Fruit fly (Drosophila melanogaster): ENCODE results near the gene CG6293.

CG6293 gene

DNA sequence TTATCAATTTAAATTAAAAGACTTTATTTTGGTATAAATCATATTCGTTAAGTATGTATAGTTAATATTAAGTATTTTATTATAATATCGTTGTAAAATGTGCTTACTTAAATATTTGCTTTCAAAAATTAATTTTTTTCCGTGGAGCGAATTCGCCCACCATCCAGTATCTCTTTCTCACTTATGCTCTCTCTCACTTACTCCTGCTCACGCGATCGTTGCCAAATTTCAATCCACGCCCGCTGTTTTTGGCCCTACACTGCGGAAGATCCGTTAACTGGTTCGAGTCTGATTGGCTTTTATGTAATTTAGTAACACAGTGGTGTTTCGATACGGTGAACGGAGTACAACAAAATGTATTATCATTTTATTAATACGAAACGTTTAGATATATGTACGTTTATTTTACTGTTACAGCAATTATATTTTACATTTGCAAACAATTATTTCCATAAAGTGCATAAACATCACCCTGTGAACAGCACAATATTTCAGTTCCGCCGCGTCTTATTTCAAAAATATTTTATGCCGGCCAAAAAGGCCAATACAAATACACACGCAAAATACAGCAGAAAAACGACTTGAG is 45.8 kb downstream of the CG6293 start (continued):
- peak; percentile 33 for TF ChIP-seq CG4854 (GFP tag; optimal IDR thresholded peaks at IDR 0.05)
- TF ChIP-seq unpg (GFP tag; optimal IDR thresholded peaks at IDR 0.05): peak; percentile 31
- TF ChIP-seq CG31388 (GFP tag; optimal IDR thresholded peaks at IDR 0.05): no peak
- peak; percentile 12 for TF ChIP-seq exex (tag; optimal IDR thresholded peaks at IDR 0.05)
- TF ChIP-seq CG8388 (GFP tag; optimal IDR thresholded peaks at IDR 0.05): peak; percentile 31
- TF ChIP-seq pho (GFP tag; optimal IDR thresholded peaks at IDR 0.05): peak; percentile 49
- 0 out of 2 replicates have a peak, but pooled peaks have one; percentile 25 for TF ChIP-seq CG43689 (GFP tag; IDR thresholded peaks at IDR 0.05)
- peak; percentile 65 for TF ChIP-seq bcd (GFP tag; optimal IDR thresholded peaks at IDR 0.05)
- peak; percentile 37; the same call in 1 of the 2 replicates for TF ChIP-seq CG14667 (GFP tag; IDR thresholded peaks at IDR 0.05)
- no peak; the same call in 1 of the 2 replicates for TF ChIP-seq CG8765 (GFP tag; IDR thresholded peaks at IDR 0.05)
- TF ChIP-seq ssp (GFP tag; IDR thresholded peaks at IDR 0.05): peak; percentile 20; the same call in 1 of the 2 replicates
- TF ChIP-seq H2.0 (GFP tag; IDR thresholded peaks at IDR 0.05): peak; percentile 46
- no peak for TF ChIP-seq zfh1 (GFP tag; IDR thresholded peaks at IDR 0.05)
- TF ChIP-seq schlank (tag; optimal IDR thresholded peaks at IDR 0.05): peak; percentile 4
- TF ChIP-seq Nf-YA (GFP tag; IDR thresholded peaks at IDR 0.05): no peak
- TF ChIP-seq salm (tag; optimal IDR thresholded peaks at IDR 0.05): no peak
- peak; percentile 60 for TF ChIP-seq Aef1 (GFP tag; IDR thresholded peaks at IDR 0.05)
- TF ChIP-seq CG15514 (GFP tag; optimal IDR thresholded peaks at IDR 0.05): peak; percentile 39
- TF ChIP-seq klu (GFP tag; IDR thresholded peaks at IDR 0.05): peak; percentile 57
- TF ChIP-seq sens (GFP tag): peak; percentile 82
- peak; percentile 41; the same call in 1 of the 2 replicates for TF ChIP-seq CG32767 (GFP tag; IDR thresholded peaks at IDR 0.05)
- TF ChIP-seq CG15479 (GFP tag; optimal IDR thresholded peaks at IDR 0.05): peak; percentile 1
- no peak for TF ChIP-seq Abd-B (GFP tag; optimal IDR thresholded peaks at IDR 0.05)
- peak; percentile 62 for TF ChIP-seq NFAT (GFP tag; IDR thresholded peaks at IDR 0.05)
- TF ChIP-seq Usf (GFP tag; optimal IDR thresholded peaks at IDR 0.05): peak; percentile 29
- TF ChIP-seq NK7.1 (GFP tag; optimal IDR thresholded peaks at IDR 0.05): peak; percentile 35
- TF ChIP-seq Dll (GFP tag; IDR thresholded peaks at IDR 0.05; ENCODE audit: partially characterized antibody): no peak
- peak; percentile 65 for TF ChIP-seq CG18619 (GFP tag; optimal IDR thresholded peaks at IDR 0.05)
- peak; percentile 34 for TF ChIP-seq CG13424 (tag; optimal IDR thresholded peaks at IDR 0.05)
- TF ChIP-seq dmrt99B (tag; optimal IDR thresholded peaks at IDR 0.05): peak; percentile 52
- TF ChIP-seq fu2 (GFP tag; optimal IDR thresholded peaks at IDR 0.05): peak; percentile 23
- TF ChIP-seq CG9215 (GFP tag; IDR thresholded peaks at IDR 0.05): peak; percentile 81
- no peak for TF ChIP-seq Asciz (GFP tag; optimal IDR thresholded peaks at IDR 0.05)
- no peak for TF ChIP-seq Blimp-1 (GFP tag; optimal IDR thresholded peaks at IDR 0.05)
- peak; percentile 88 for TF ChIP-seq Dbx (GFP tag; IDR thresholded peaks at IDR 0.05)
- peak; percentile 40 for TF ChIP-seq CG1233 (GFP tag; optimal IDR thresholded peaks at IDR 0.05)
- peak; percentile 69; the same call in 1 of the 2 replicates for TF ChIP-seq Taf1 (GFP tag; IDR thresholded peaks at IDR 0.05)
- no peak for TF ChIP-seq CG8290 (GFP tag; optimal IDR thresholded peaks at IDR 0.05)
- peak in 1 of 2 experiments; percentile 78 for TF ChIP-seq CG8290 (tag; optimal IDR thresholded peaks at IDR 0.05)
- TF ChIP-seq bowl (GFP tag; IDR thresholded peaks at IDR 0.05): no peak
- peak; percentile 87 for TF ChIP-seq CG32532 (GFP tag; IDR thresholded peaks at IDR 0.05)
- peak; percentile 52 for TF ChIP-seq Xrp1 (GFP tag; IDR thresholded peaks at IDR 0.05)
- no peak for TF ChIP-seq insv (GFP tag; optimal IDR thresholded peaks at IDR 0.05)
- no peak for TF ChIP-seq CG14965 (GFP tag; optimal IDR thresholded peaks at IDR 0.05; ENCODE audit: borderline replicate concordance)
- 0 out of 2 replicates have a peak, but pooled peaks have one; percentile 64 for TF ChIP-seq toy (GFP tag; IDR thresholded peaks at IDR 0.05)
- peak; percentile 12 for TF ChIP-seq Ssrp (tag; optimal IDR thresholded peaks at IDR 0.05)
- TF ChIP-seq Hand (GFP tag; optimal IDR thresholded peaks at IDR 0.05): peak; percentile 31
- TF ChIP-seq CG9727 (GFP tag; optimal IDR thresholded peaks at IDR 0.05): peak; percentile 51
- TF ChIP-seq CG4424 (GFP tag; optimal IDR thresholded peaks at IDR 0.05): peak; percentile 44
- TF ChIP-seq E2f2 (GFP tag; IDR thresholded peaks at IDR 0.05): peak; percentile 39; the same call in 1 of the 2 replicates

All from whole organism, embryonic.